Fruit fly (Drosophila melanogaster) whole organism, prepupa: ENCODE measurements around the gene Oatp33Ea.

Source experiments
- Blimp-1 ChIP-seq: fragments of 200-800 bp; sonication (Bioruptor generic); optimal IDR thresholded peaks from 3 replicates; lab custom pipeline; 2017; ENCODE audit warnings: missing biosample characterization, missing genetic modification characterization, mild to moderate bottlenecking, moderate library complexity, missing genetic modification reagents
- CG10631 ChIP-seq: fragments of 200-800 bp; sonication (Bioruptor generic); optimal IDR thresholded peaks from 2 replicates; lab custom pipeline; 2016; ENCODE audit warnings: missing biosample characterization, missing genetic modification characterization
- CG11294 ChIP-seq: fragments of 200-800 bp; sonication (Bioruptor generic); IDR thresholded peaks from 2 replicates; pipeline ENCODE4 v1.3.6; 2022; ENCODE audit warnings: missing biosample characterization, missing genetic modification characterization
- CG11762 ChIP-seq: fragments of 200-800 bp; sonication (Bioruptor generic); optimal IDR thresholded peaks from 3 replicates; lab custom pipeline; 2016; ENCODE audit warnings: missing biosample characterization, missing genetic modification characterization; ENCODE audit not compliant: insufficient read depth
- CG11902 ChIP-seq: fragments of 200-800 bp; sonication (Bioruptor generic); optimal IDR thresholded peaks from 3 replicates; lab custom pipeline; 2016; ENCODE audit warnings: missing biosample characterization, missing genetic modification characterization
- CG15336 ChIP-seq: fragments of 200-800 bp; sonication (Bioruptor generic); IDR thresholded peaks from 2 replicates; pipeline ENCODE4 v1.3.6; 2022; ENCODE audit warnings: missing biosample characterization, missing genetic modification characterization
- CG16779 ChIP-seq: fragments of 200-800 bp; sonication (Bioruptor generic); optimal IDR thresholded peaks from 3 replicates; lab custom pipeline; 2017; ENCODE audit warnings: missing biosample characterization, mild to moderate bottlenecking, missing genetic modification characterization
- CG34406 ChIP-seq: fragments of 200-800 bp; sonication (Bioruptor generic); optimal IDR thresholded peaks from 3 replicates; lab custom pipeline; 2016; ENCODE audit warnings: missing biosample characterization, missing genetic modification characterization
- CG4318 ChIP-seq: fragments of 200-800 bp; sonication (Bioruptor generic); optimal IDR thresholded peaks from 3 replicates; lab custom pipeline; 2017; ENCODE audit warnings: missing biosample characterization, mild to moderate bottlenecking, missing genetic modification characterization
- CG6808 ChIP-seq: fragments of 200-800 bp; sonication (Bioruptor generic); optimal IDR thresholded peaks from 3 replicates; lab custom pipeline; 2017; ENCODE audit warnings: missing biosample characterization, missing genetic modification characterization, mild to moderate bottlenecking, moderate library complexity, missing genetic modification reagents
- CG6854 ChIP-seq: fragments of 200-800 bp; sonication (Bioruptor generic); optimal IDR thresholded peaks from 2 replicates; lab custom pipeline; 2017; ENCODE audit warnings: missing biosample characterization, mild to moderate bottlenecking, missing genetic modification characterization
- CG7368 ChIP-seq: fragments of 200-800 bp; sonication (Bioruptor generic); optimal IDR thresholded peaks from 3 replicates; lab custom pipeline; 2016; ENCODE audit warnings: missing biosample characterization, missing genetic modification characterization
- CG9139 ChIP-seq: fragments of 200-800 bp; sonication (Bioruptor generic); optimal IDR thresholded peaks from 3 replicates; lab custom pipeline; 2017; ENCODE audit warnings: missing biosample characterization, mild to moderate bottlenecking, missing genetic modification characterization
- Eip75B ChIP-seq: fragments of 200-800 bp; sonication (Bioruptor generic); optimal IDR thresholded peaks from 3 replicates; lab custom pipeline; 2016; ENCODE audit warnings: missing biosample characterization, missing genetic modification characterization
- Eip78C ChIP-seq: fragments of 200-800 bp; sonication (Bioruptor generic); peaks from one replicate; lab custom pipeline; 2016; ENCODE audit warnings: missing biosample characterization, missing genetic modification characterization
- Eip93F ChIP-seq: fragments of 200-800 bp; sonication (Bioruptor generic); optimal IDR thresholded peaks from 2 replicates; lab custom pipeline; 2016; ENCODE audit warnings: missing biosample characterization, mild to moderate bottlenecking, missing genetic modification characterization
- Hr38 ChIP-seq: sonication (Bioruptor generic); optimal IDR thresholded peaks from 2 replicates; lab custom pipeline; 2016; ENCODE audit warnings: missing biosample characterization, missing genetic modification characterization
- Hr4 ChIP-seq: fragments of 200-800 bp; sonication (Bioruptor generic); optimal IDR thresholded peaks from 3 replicates; lab custom pipeline; 2016; ENCODE audit warnings: missing biosample characterization, missing genetic modification characterization
- Lpt ChIP-seq: fragments of 200-800 bp; sonication (Bioruptor generic); optimal IDR thresholded peaks from 3 replicates; lab custom pipeline; 2016; ENCODE audit warnings: missing biosample characterization, missing genetic modification characterization
- Met ChIP-seq: fragments of 200-800 bp; sonication (Bioruptor generic); optimal IDR thresholded peaks from 3 replicates; lab custom pipeline; 2016; ENCODE audit warnings: missing biosample characterization, missing genetic modification characterization
- OdsH ChIP-seq: fragments of 200-800 bp; sonication (Bioruptor generic); optimal IDR thresholded peaks from 3 replicates; lab custom pipeline; 2016; ENCODE audit warnings: missing biosample characterization, missing genetic modification characterization
- Sox102F ChIP-seq: fragments of 200-800 bp; sonication (Bioruptor generic); optimal IDR thresholded peaks from 2 replicates; lab custom pipeline; 2016; ENCODE audit warnings: missing biosample characterization, mild to moderate bottlenecking, missing genetic modification characterization
- Sox14 ChIP-seq: fragments of 200-800 bp; sonication (Bioruptor generic); optimal IDR thresholded peaks from 3 replicates; lab custom pipeline; 2016; ENCODE audit warnings: missing biosample characterization, missing genetic modification characterization
- achi ChIP-seq: fragments of 200-800 bp; sonication (Bioruptor generic); optimal IDR thresholded peaks from 3 replicates; lab custom pipeline; 2016; ENCODE audit warnings: missing biosample characterization, missing genetic modification characterization
- acj6 ChIP-seq: fragments of 200-800 bp; sonication (Bioruptor generic); optimal IDR thresholded peaks from 3 replicates; lab custom pipeline; 2016; ENCODE audit warnings: missing biosample characterization, missing genetic modification characterization
- cyc ChIP-seq: fragments of 200-800 bp; sonication (Bioruptor generic); optimal IDR thresholded peaks from 3 replicates; lab custom pipeline; 2016; ENCODE audit warnings: missing biosample characterization, missing genetic modification characterization
- dac ChIP-seq: fragments of 200-800 bp; sonication (Bioruptor generic); optimal IDR thresholded peaks from 2 replicates; lab custom pipeline; 2017; ENCODE audit warnings: missing biosample characterization, mild to moderate bottlenecking, missing genetic modification characterization
- esn ChIP-seq: fragments of 200-800 bp; sonication (Bioruptor generic); optimal IDR thresholded peaks from 2 replicates; lab custom pipeline; 2016; ENCODE audit warnings: missing biosample characterization, mild to moderate bottlenecking, missing genetic modification characterization, moderate library complexity
- fkh ChIP-seq: fragments of 200-800 bp; sonication (Bioruptor generic); optimal IDR thresholded peaks from 3 replicates; lab custom pipeline; 2017; ENCODE audit warnings: missing biosample characterization, mild to moderate bottlenecking, missing genetic modification characterization, moderate library complexity
- pdm3 ChIP-seq: fragments of 200-800 bp; sonication (Bioruptor generic); optimal IDR thresholded peaks from 3 replicates; lab custom pipeline; 2016; ENCODE audit warnings: missing biosample characterization, missing genetic modification characterization
- salr ChIP-seq, 2 experiments: fragments of 200-800 bp; sonication (Bioruptor generic); optimal IDR thresholded peaks; 3 replicates each; lab custom pipeline; 2016 to 2018; ENCODE audit warnings: missing biosample characterization in 2 of 2, missing genetic modification characterization in 2 of 2, mild to moderate bottlenecking in 1 of 2
- spab ChIP-seq: fragments of 200-800 bp; sonication (Bioruptor generic); optimal IDR thresholded peaks from 2 replicates; lab custom pipeline; 2017; ENCODE audit warnings: missing biosample characterization, mild to moderate bottlenecking, missing genetic modification characterization, missing genetic modification reagents
- ss ChIP-seq, 2 experiments: fragments of 200-800 bp; sonication (Bioruptor generic); optimal IDR thresholded peaks; 2 replicates in 1 of 2; 3 replicates in 1 of 2; lab custom pipeline; 2017 to 2018; ENCODE audit warnings: mild to moderate bottlenecking in 2 of 2, missing biosample characterization in 2 of 2, missing genetic modification characterization in 2 of 2, moderate library complexity in 1 of 2
- vri ChIP-seq: fragments of 200-800 bp; sonication (Bioruptor generic); optimal IDR thresholded peaks from 3 replicates; lab custom pipeline; 2016; ENCODE audit warnings: missing biosample characterization, mild to moderate bottlenecking, missing genetic modification characterization

The Oatp33Ea gene

dm6 chr2L:12469235-12469634 is 23.5 kb upstream of the Oatp33Ea start:
- TF ChIP-seq CG6808 (GFP tag; lab: Kevin White, UChicago) (no peak), CG16779 (tag; lab: Kevin White, UChicago) (no peak), Sox102F (GFP tag; lab: Kevin White, UChicago) (no peak), Met (no peak), CG4318 (GFP tag; lab: Kevin White, UChicago) (no peak), salr (GFP tag; optimal IDR thresholded peaks at IDR 0.05; lab: Kevin White, UChicago) (no peak), CG9139 (no peak), CG11902 (GFP tag; lab: Kevin White, UChicago) (no peak)

- no peak for TF ChIP-seq CG4318 (GFP tag; lab: Kevin White, UChicago)
- TF ChIP-seq Eip78C (GFP tag; lab: Kevin White, UChicago), result peak; percentile 4
- TF ChIP-seq, all 60 proteins: peak for 1
Measured at dm6 chr2L:12468813-12469212, 23.1 kb upstream of the Oatp33Ea start.

DNA sequence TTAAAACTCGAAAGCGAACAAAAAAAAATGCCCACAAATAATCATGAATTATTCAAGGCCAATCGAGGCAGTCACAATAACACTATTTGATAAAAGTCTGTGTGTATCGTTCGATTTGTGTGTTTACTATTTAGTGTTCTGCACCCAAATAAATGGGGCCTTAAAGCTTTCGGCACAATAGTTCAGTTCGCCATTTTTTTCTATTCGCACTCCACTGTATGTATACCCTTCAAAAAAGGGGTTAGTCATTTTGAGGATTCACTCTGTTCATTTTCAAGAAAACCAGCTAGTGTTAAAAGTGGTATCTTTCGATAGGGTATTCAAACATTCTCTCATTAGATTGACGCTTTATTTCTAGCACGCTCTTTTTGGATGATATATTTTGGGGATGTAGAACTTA is 21.9 kb upstream of the Oatp33Ea start:
- TF ChIP-seq fkh (GFP tag; lab: Kevin White, UChicago) (peak; percentile 55), CG11902 (GFP tag; lab: Kevin White, UChicago) (no peak)

DNA sequence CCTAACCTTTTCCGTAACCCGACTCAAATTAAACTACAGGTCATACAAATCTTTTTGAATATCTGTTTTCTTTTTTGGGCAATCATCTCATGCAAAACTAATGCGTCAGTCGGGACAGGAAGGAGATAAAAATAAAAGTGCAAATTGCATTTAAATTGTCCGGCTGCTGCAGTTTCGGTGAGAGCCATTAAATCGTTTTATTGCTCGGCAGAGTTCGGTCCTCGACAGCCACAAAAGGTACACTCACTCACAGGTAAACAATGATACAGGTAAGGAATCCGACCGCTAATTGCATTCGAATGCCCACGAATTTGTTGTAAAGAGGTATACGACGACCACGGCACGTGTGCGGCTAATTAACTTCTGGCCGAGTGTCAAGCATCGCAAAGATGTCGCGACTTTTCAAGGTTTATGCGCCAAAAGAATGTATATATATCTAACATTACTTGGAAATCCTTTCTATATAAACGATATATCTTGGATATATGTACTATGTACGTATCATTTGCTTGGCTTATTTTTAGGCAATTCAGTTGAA is 20.9 kb upstream of the Oatp33Ea start:
- no peak for TF ChIP-seq Eip75B (GFP tag; lab: Kevin White, UChicago)
- TF ChIP-seq fkh (GFP tag; lab: Kevin White, UChicago), result no peak
- no peak for TF ChIP-seq cyc (GFP tag; lab: Kevin White, UChicago)
- no peak for TF ChIP-seq CG34406 (GFP tag; lab: Kevin White, UChicago)
- TF ChIP-seq ss (GFP tag; optimal IDR thresholded peaks at IDR 0.05; lab: Kevin White, UChicago), result no peak
- no peak for TF ChIP-seq CG15336 (GFP tag; lab: Robert Waterston, UW)
- TF ChIP-seq achi (GFP tag; lab: Kevin White, UChicago), result no peak
- no peak for TF ChIP-seq OdsH (GFP tag; lab: Kevin White, UChicago)
- no peak for TF ChIP-seq Eip78C (GFP tag; lab: Kevin White, UChicago)
- TF ChIP-seq esn (GFP tag; lab: Kevin White, UChicago), result no peak
- TF ChIP-seq CG6854 (GFP tag; lab: Kevin White, UChicago), result no peak
- TF ChIP-seq dac, result no peak
- no peak for TF ChIP-seq CG11294 (GFP tag; lab: Robert Waterston, UW)
- TF ChIP-seq acj6 (GFP tag; lab: Kevin White, UChicago), result no peak
- TF ChIP-seq Hr38 (GFP tag; lab: Kevin White, UChicago), result no peak
- no peak for TF ChIP-seq CG16779 (tag; lab: Kevin White, UChicago)
- TF ChIP-seq, all 60 proteins: peak for 0

dm6 chr2L:12465164-12466011 is 19.7 kb upstream of the Oatp33Ea start:
- peak; percentile 77 for TF ChIP-seq fkh (GFP tag; lab: Kevin White, UChicago)
- TF ChIP-seq CG10631, result no peak
- TF ChIP-seq Eip78C (GFP tag; lab: Kevin White, UChicago), result peak; percentile 20
- TF ChIP-seq, all 60 proteins: peak for 2

dm6 chr2L:12464065-12464464 is 18.3 kb upstream of the Oatp33Ea start:
- no peak for TF ChIP-seq CG7368 (GFP tag; lab: Kevin White, UChicago)
- no peak for TF ChIP-seq Eip75B (GFP tag; lab: Kevin White, UChicago)
- TF ChIP-seq CG6854 (GFP tag; lab: Kevin White, UChicago), result no peak
- no peak for TF ChIP-seq CG16779 (tag; lab: Kevin White, UChicago)
- peak; percentile 15 for TF ChIP-seq fkh (GFP tag; lab: Kevin White, UChicago)

DNA sequence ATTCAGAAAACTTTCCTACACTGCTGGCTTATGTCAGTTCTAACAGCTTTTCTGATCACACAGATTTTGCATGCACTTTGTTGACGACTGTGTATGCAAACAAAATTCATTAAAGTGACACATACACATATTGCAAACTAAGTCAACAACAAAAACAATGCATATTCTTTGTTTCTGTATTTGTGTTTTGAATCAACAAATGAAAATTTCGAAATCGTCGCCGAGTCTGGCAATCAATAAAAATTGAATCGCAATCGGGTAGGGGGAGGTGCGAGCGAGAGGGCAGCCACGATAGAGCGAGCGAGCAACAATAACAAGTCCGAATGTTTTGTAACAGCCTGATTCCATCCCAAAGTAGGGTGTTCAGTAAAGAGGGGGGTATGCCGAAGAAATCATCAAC is 17.3 kb upstream of the Oatp33Ea start:
- TF ChIP-seq acj6 (GFP tag; lab: Kevin White, UChicago) (no peak), Lpt (no peak), Eip75B (GFP tag; lab: Kevin White, UChicago) (no peak), Sox102F (GFP tag; lab: Kevin White, UChicago) (no peak), vri (GFP tag; lab: Kevin White, UChicago) (peak; percentile 54), CG11762 (no peak), Sox14 (GFP tag; lab: Kevin White, UChicago) (peak; percentile 2), CG10631 (no peak), ss (GFP tag; optimal IDR thresholded peaks at IDR 0.05; lab: Kevin White, UChicago) (no peak), Met (no peak), fkh (GFP tag; lab: Kevin White, UChicago) (peak; percentile 65), Blimp-1 (no peak), Hr4 (GFP tag; lab: Kevin White, UChicago) (no peak), pdm3 (no peak), CG11294 (GFP tag; lab: Robert Waterston, UW) (no peak), Eip93F (GFP tag; lab: Kevin White, UChicago) (peak; percentile 5), spab (GFP tag; lab: Kevin White, UChicago) (no peak), salr (GFP tag; optimal IDR thresholded peaks at IDR 0.05; lab: Kevin White, UChicago) (no peak)
